Worm (Caenorhabditis elegans): Measurements from ENCODE around the gene hpo-34.

Gene hpo-34

ce11 chrX:11482637-11483036 is 36.2 kb downstream of the hpo-34 start:
- TF ChIP-seq ceh-34 (tag; optimal IDR thresholded peaks at IDR 0.05) (no peak), elt-2 (tag; optimal IDR thresholded peaks at IDR 0.05) (peak; percentile 37), npax-4 (tag; optimal IDR thresholded peaks at IDR 0.05) (no peak)

DNA sequence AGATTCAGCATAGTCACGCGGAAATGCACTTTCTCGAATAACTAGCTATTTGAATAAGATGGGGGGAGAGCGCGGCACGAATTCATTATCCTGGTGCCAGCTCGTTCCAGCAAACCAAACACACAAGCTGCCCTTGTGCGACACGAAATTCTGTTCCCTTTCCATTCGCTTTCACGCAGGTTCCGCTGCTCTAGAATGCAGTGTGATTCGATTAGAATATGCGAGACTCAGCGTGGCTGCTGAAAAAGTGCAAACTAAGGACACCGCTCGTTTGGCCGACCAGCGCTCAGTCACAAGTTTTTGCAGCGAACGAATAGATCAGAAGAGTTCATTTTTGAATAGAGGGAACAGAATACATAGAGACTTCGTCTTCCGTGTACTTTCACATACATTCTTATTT is 36.7 kb downstream of the hpo-34 start:
- TF ChIP-seq gmeb-2 (tag; optimal IDR thresholded peaks at IDR 0.05), result no peak
- TF ChIP-seq unc-86 (tag; optimal IDR thresholded peaks at IDR 0.05), result no peak
- TF ChIP-seq fkh-10 (GFP tag; optimal IDR thresholded peaks at IDR 0.05), result no peak
- no peak for TF ChIP-seq ztf-16 (tag; optimal IDR thresholded peaks at IDR 0.05)
- no peak for TF ChIP-seq ceh-6 (GFP tag; optimal IDR thresholded peaks at IDR 0.05)
- TF ChIP-seq elt-4 (tag; optimal IDR thresholded peaks at IDR 0.05), result no peak
- no peak for TF ChIP-seq T23F11.4 (GFP tag; optimal IDR thresholded peaks at IDR 0.05)
- no peak for TF ChIP-seq fkh-6 (tag; optimal IDR thresholded peaks at IDR 0.05)
- TF ChIP-seq ama-1 (optimal IDR thresholded peaks at IDR 0.05), result no peak

DNA sequence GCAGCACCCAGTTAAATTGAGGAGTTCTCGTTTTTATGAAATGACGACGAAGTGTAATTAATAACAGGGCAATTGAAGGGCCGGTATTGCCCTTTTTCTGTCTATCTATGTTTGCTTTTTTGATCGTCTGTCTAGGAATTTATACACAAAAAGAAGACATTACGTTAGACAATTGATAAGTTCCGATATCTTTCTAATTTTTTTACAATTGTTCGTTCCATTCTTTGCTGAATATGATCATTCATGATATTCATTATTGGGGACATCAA is 37.1 kb downstream of the hpo-34 start:
- TF ChIP-seq lim-6 (tag; optimal IDR thresholded peaks at IDR 0.05) (no peak), fax-1 (tag; optimal IDR thresholded peaks at IDR 0.05) (no peak)

DNA sequence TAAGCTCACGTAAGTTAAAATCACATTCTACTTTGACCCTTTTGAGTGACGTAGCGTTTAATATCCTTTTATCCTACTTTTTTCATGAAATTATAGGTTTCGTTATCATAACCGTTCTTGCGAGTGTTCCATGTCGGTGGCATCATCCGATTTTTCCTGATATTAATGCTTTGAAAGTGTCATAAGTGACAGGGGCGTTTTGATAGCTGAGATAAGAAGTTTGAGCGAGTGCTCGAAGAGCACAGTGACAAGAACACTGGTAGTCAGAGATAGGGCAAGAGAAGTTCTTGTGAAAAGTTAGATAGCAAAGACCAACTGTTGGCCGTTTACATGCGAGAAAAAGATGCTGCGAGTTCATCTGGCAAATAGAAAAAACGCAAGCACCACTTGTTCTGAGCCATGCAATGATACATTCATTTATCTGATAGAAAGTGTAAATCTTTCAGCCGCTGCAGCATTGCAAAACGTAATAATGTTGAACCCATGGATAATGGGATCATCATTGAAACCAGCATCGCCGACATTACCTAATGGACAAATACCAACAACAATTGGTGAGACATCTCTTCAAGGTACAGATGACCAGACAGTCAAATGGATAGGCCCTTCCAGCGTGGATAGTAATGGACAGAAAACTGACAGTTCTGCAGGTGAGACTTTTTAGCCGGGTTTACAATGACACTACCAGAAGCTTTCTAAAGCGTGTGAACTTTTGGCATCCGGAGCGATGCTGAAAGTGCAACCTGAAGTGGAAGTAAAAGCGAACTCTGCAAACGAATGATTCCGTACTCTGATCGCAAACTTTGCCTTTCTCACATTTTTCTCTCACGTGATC is 37.7 kb downstream of the hpo-34 start:
- TF ChIP-seq unc-3 (GFP tag; conservative IDR thresholded peaks at IDR 0.05) (no peak), unc-3 (tag; optimal IDR thresholded peaks at IDR 0.05) (no peak), T23F11.4 (GFP tag; optimal IDR thresholded peaks at IDR 0.05) (no peak), hlh-13 (GFP tag; optimal IDR thresholded peaks at IDR 0.05) (no peak), ceh-19 (GFP tag; optimal IDR thresholded peaks at IDR 0.05) (no peak), sox-4 (tag; optimal IDR thresholded peaks at IDR 0.05) (no peak), nhr-232 (tag; optimal IDR thresholded peaks at IDR 0.05) (no peak), ahr-1 (tag; optimal IDR thresholded peaks at IDR 0.05) (no peak), unc-86 (tag; optimal IDR thresholded peaks at IDR 0.05) (no peak), pqm-1 (tag; optimal IDR thresholded peaks at IDR 0.05) (no peak), nfya-1 (tag; optimal IDR thresholded peaks at IDR 0.05) (no peak), K02D7.2 (tag; optimal IDR thresholded peaks at IDR 0.05) (no peak), odd-2 (tag; optimal IDR thresholded peaks at IDR 0.05) (no peak), C38D4.7 (GFP tag; optimal IDR thresholded peaks at IDR 0.05) (no peak)

- TF ChIP-seq Y22D7AL.16 (tag; optimal IDR thresholded peaks at IDR 0.05) (no peak), hlh-30 (tag; optimal IDR thresholded peaks at IDR 0.05; ENCODE audit: insufficient read depth) (no peak), unc-3 (GFP tag; conservative IDR thresholded peaks at IDR 0.05) (no peak), unc-3 (tag; optimal IDR thresholded peaks at IDR 0.05) (no peak), ceh-14 (tag; optimal IDR thresholded peaks at IDR 0.05) (no peak)
Observed at ce11 chrX:11480032-11480431, 38.8 kb downstream of the hpo-34 start.

ce11 chrX:11479321-11479863 is 39.5 kb downstream of the hpo-34 start:
- TF ChIP-seq F13H6.1 (tag; optimal IDR thresholded peaks at IDR 0.05), result no peak

DNA sequence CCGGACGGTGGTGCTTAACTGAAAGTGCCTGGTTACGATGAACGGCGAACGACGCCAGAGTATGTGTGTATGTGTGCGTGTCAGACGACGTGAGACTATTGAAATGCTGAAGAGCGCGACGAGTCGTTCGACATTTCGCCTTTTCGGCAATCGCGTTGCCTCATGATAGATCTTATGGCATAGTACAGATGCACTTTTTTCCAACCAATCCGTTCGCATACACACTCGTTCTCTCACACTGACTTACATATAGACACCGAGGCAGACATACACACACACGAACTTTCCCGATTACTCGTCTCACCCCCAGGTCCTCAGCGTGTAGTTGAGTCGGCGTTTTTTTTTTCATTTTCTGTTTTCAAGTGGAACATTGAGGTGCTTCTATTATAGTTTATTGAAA is 40.1 kb downstream of the hpo-34 start:
- TF ChIP-seq fkh-10 (GFP tag; optimal IDR thresholded peaks at IDR 0.05), result no peak
- no peak for TF ChIP-seq gmeb-2 (tag; optimal IDR thresholded peaks at IDR 0.05)
- TF ChIP-seq hlh-13 (GFP tag; optimal IDR thresholded peaks at IDR 0.05), result no peak
- no peak for TF ChIP-seq rnt-1 (tag; optimal IDR thresholded peaks at IDR 0.05)
- TF ChIP-seq C38D4.7 (GFP tag; optimal IDR thresholded peaks at IDR 0.05), result no peak
- TF ChIP-seq ahr-1 (tag; optimal IDR thresholded peaks at IDR 0.05), result no peak
- TF ChIP-seq ceh-34 (tag; optimal IDR thresholded peaks at IDR 0.05), result no peak
- no peak for TF ChIP-seq hlh-8 (tag; optimal IDR thresholded peaks at IDR 0.05)
- TF ChIP-seq sox-2 (GFP tag; IDR thresholded peaks at IDR 0.05), result no peak
- no peak for TF ChIP-seq ceh-2 (tag; optimal IDR thresholded peaks at IDR 0.05)
- no peak for TF ChIP-seq pqm-1 (tag; optimal IDR thresholded peaks at IDR 0.05)
- no peak for TF ChIP-seq ceh-31 (tag; optimal IDR thresholded peaks at IDR 0.05)
- TF ChIP-seq nhr-232 (tag; optimal IDR thresholded peaks at IDR 0.05), result no peak
- TF ChIP-seq odd-2 (tag; optimal IDR thresholded peaks at IDR 0.05), result no peak
- no peak for TF ChIP-seq elt-4 (tag; optimal IDR thresholded peaks at IDR 0.05)
- TF ChIP-seq sox-4 (tag; optimal IDR thresholded peaks at IDR 0.05), result no peak
- TF ChIP-seq elt-2 (tag; optimal IDR thresholded peaks at IDR 0.05), result no peak
- TF ChIP-seq Y22D7AL.16 (tag; optimal IDR thresholded peaks at IDR 0.05), result no peak
- TF ChIP-seq ama-1 (optimal IDR thresholded peaks at IDR 0.05), result no peak
